Worm (Caenorhabditis elegans): ENCODE results near the gene irld-47.

ce11 chrII:7795299-7795698 lies 27.1 kb downstream of the irld-47 start:
- TF ChIP-seq ama-1 (optimal IDR thresholded peaks at IDR 0.05) (no peak), ceh-36 (tag; optimal IDR thresholded peaks at IDR 0.05) (no peak), B0310.2 (tag; optimal IDR thresholded peaks at IDR 0.05) (no peak)

All from whole organism, early embryonic.